Worm (Caenorhabditis elegans): ENCODE data around the gene F48E3.2.

DNA sequence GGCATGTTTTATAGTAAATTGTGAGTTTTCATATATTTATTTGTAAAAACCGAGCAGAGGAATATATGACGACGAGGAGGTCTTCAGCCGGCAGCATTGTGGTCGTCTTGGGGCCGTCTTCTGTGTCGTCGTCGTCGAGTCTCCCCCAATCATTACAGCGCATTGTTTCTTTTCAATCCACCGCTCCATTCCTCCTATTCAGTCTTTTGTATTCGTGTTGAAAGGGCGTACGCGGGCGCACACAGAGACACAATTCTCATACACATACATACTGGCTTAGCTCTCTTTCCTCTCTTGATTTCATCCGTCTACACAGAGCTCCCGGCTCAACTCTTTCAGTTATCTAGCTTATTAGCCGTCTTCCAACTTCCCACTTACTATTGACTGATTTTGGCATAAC lies 29.3 kb downstream of the F48E3.2 start, which contains the start of gene sox-2:
- no peak for TF ChIP-seq nhr-11 (tag; optimal IDR thresholded peaks at IDR 0.05)
- TF ChIP-seq ama-1 (optimal IDR thresholded peaks at IDR 0.05), result no peak
- no peak for TF ChIP-seq pha-4 (tag; optimal IDR thresholded peaks at IDR 0.05)
- TF ChIP-seq nhr-237 (tag; optimal IDR thresholded peaks at IDR 0.05), result no peak
- TF ChIP-seq mdl-1 (tag; optimal IDR thresholded peaks at IDR 0.05), result no peak

Data from whole organism, L3 larva.